Fruit fly (Drosophila melanogaster): ENCODE measurements around the gene CG4194.

CG4194 gene

dm6 chrX:2068292-2068691, at the start of gene CG4194:
Gene CG4194, plus strand, starts transcription at chrX:2068592.
- no peak for TF ChIP-seq HLH106 (tag; optimal IDR thresholded peaks at IDR 0.05)
- no peak for TF ChIP-seq pan (optimal IDR thresholded peaks at IDR 0.05)
- TF ChIP-seq sv (GFP tag; optimal IDR thresholded peaks at IDR 0.05): no peak
- no peak for TF ChIP-seq Myc (optimal IDR thresholded peaks at IDR 0.05)
- no peak for TF ChIP-seq foxo (GFP tag; optimal IDR thresholded peaks at IDR 0.05)
- TF ChIP-seq rgr (GFP tag; optimal IDR thresholded peaks at IDR 0.05): no peak
- TF ChIP-seq Dfd (GFP tag; optimal IDR thresholded peaks at IDR 0.05): no peak
- TF ChIP-seq h (GFP tag; optimal IDR thresholded peaks at IDR 0.05): no peak
- no peak for TF ChIP-seq Rel (GFP tag; optimal IDR thresholded peaks at IDR 0.05)
- TF ChIP-seq Rel (tag; optimal IDR thresholded peaks at IDR 0.05): no peak
- no peak for TF ChIP-seq jim (GFP tag; optimal IDR thresholded peaks at IDR 0.05)
- no peak for TF ChIP-seq Abd-B (GFP tag; optimal IDR thresholded peaks at IDR 0.05)
- no peak for TF ChIP-seq dmrt93B (GFP tag; optimal IDR thresholded peaks at IDR 0.05)

DNA sequence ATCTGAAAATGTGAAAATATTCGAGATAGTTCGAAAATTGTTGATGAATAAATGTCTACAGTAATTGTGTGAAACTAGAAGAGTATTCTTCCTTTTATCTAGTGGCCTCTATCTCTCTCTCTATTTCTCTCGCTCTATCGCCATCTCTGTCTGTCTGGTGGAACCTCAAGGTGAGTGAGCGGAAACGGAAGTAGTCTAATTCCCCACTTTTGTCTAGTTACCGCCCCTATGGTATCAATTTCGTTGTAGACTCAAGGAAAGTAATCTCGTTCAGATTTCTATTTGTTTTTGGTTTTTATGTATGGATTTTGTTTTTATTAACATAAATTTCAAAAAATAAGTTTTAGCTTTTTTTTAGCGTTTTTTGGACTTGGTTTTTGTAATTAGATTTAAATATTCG, 43.6 kb upstream of the CG4194 start:
- TF ChIP-seq sage (GFP tag; optimal IDR thresholded peaks at IDR 0.05) (no peak), OdsH (GFP tag; optimal IDR thresholded peaks at IDR 0.05) (no peak), Abd-B (GFP tag; optimal IDR thresholded peaks at IDR 0.05) (no peak), h (GFP tag; optimal IDR thresholded peaks at IDR 0.05) (no peak), Mio (GFP tag; optimal IDR thresholded peaks at IDR 0.05) (no peak), Hr78 (GFP tag; optimal IDR thresholded peaks at IDR 0.05) (no peak), Dif (GFP tag; optimal IDR thresholded peaks at IDR 0.05; ENCODE audit: partially characterized antibody) (no peak), dsf (GFP tag; optimal IDR thresholded peaks at IDR 0.05; ENCODE audit: borderline replicate concordance) (no peak), foxo (GFP tag; optimal IDR thresholded peaks at IDR 0.05) (no peak), Dfd (GFP tag; optimal IDR thresholded peaks at IDR 0.05) (no peak), GATAd (GFP tag; optimal IDR thresholded peaks at IDR 0.05) (no peak), fru (GFP tag; optimal IDR thresholded peaks at IDR 0.05) (no peak), Myc (optimal IDR thresholded peaks at IDR 0.05) (no peak)

DNA sequence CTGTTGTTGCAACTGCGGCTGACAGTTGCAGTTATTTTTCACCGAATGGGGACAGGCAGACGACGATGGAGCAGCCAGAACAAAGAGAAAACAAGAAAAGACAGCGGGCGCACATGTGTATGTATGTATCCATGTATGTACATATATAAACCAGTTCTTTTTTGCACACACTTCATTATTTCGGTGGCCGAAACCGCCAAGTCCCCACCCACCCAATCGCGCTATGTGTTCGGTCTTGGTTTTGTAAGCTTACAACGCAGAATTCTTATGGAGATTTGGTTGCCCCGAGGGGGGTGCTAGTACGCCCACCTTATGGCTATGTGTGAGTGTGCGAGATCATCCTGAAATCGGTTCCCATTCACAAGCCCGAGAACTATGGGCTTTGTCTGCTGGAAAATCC, 37.1 kb upstream of the CG4194 start:
- TF ChIP-seq woc (GFP tag; optimal IDR thresholded peaks at IDR 0.05) (no peak), Hr83 (GFP tag; optimal IDR thresholded peaks at IDR 0.05; ENCODE audit: poor library complexity, severe bottlenecking) (no peak), ey (GFP tag; optimal IDR thresholded peaks at IDR 0.05) (no peak), psq (GFP tag; optimal IDR thresholded peaks at IDR 0.05) (no peak)

DNA sequence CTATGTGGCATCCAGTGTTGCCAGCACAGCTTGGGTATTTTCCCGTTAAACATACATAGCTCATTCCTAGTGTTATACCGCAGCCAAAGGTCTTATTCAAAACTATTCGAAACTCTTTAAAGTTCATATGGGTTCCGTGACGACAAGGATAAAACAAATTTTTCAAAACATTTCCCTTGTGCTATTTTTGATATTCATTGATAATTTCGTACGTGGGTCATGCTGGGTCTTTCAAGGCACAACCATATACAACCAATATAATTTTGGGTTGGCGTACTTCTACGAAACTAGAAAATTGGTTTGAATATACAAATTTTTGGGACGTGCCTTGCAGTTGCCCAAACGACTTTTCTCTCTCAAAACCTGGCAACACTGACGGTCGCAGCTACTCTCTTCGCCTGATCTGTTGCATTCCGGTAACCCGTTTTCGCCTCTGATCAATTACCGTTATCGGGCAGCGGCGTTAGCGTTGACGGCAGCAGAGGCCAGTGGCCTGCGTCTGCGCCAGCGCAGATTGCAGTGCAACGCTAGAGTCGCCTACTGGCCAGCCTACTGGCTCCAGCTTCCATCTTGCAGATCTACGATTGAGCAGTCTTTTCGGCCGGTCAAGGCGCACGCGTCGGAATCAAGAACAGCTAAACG, 36.1 kb upstream of the CG4194 start:
- TF ChIP-seq rgr (GFP tag; optimal IDR thresholded peaks at IDR 0.05) (no peak), brk (GFP tag; optimal IDR thresholded peaks at IDR 0.05) (no peak), foxo (GFP tag; optimal IDR thresholded peaks at IDR 0.05) (no peak), pan (optimal IDR thresholded peaks at IDR 0.05) (no peak), psq (GFP tag; optimal IDR thresholded peaks at IDR 0.05) (no peak), jim (GFP tag; optimal IDR thresholded peaks at IDR 0.05) (no peak), Vsx2 (GFP tag; optimal IDR thresholded peaks at IDR 0.05; ENCODE audit: partially characterized antibody) (no peak), lola (GFP tag; optimal IDR thresholded peaks at IDR 0.05) (no peak), OdsH (GFP tag; optimal IDR thresholded peaks at IDR 0.05) (no peak), usp (GFP tag; optimal IDR thresholded peaks at IDR 0.05) (no peak), fru (GFP tag; optimal IDR thresholded peaks at IDR 0.05) (no peak)

DNA sequence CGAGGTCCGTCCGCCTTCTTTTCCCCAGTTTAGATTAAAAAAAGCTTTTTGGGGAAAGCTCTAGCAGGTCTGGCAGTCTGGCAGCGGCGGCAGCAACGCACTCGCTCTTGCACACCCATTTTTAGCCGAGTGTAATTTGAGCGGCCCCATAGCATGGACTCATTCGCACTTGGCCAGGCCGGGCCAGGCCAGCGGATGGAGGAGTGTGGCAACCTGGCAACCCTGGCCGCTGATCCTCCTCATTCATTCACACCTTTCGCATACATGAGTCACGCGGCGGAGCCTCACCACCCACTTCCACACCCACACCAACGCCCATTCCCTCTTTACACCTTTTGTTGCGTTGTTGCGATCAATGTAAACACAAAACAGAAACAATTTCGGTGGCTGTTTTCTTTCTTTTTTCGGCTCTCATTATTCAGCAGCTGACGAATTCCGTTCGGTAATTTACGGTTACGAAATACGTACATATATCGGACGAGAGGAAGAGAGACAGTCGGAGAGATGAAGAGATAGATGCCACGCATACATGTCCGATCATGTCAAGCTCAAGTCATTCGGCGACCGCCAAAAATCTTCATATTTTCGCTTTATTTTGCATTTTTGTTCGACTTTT, 35.5 kb upstream of the CG4194 start:
- TF ChIP-seq psq (GFP tag; optimal IDR thresholded peaks at IDR 0.05): peak; percentile 7
- peak; percentile 16 for TF ChIP-seq br (GFP tag; optimal IDR thresholded peaks at IDR 0.05)
- no peak for TF ChIP-seq Rel (GFP tag; optimal IDR thresholded peaks at IDR 0.05)
- TF ChIP-seq Rel (tag; optimal IDR thresholded peaks at IDR 0.05): peak; percentile 2
- TF ChIP-seq ey (GFP tag; optimal IDR thresholded peaks at IDR 0.05): no peak

dm6 chrX:2036383-2036782, 32.0 kb upstream of the CG4194 start:
- TF ChIP-seq Rel (GFP tag; optimal IDR thresholded peaks at IDR 0.05) (no peak), Rel (tag; optimal IDR thresholded peaks at IDR 0.05) (no peak), Abd-B (GFP tag; optimal IDR thresholded peaks at IDR 0.05) (no peak), CG9705 (GFP tag; optimal IDR thresholded peaks at IDR 0.05) (no peak), N (GFP tag; optimal IDR thresholded peaks at IDR 0.05) (no peak), rgr (GFP tag; optimal IDR thresholded peaks at IDR 0.05) (no peak), sage (GFP tag; optimal IDR thresholded peaks at IDR 0.05) (no peak), GATAd (GFP tag; optimal IDR thresholded peaks at IDR 0.05) (no peak), dsf (GFP tag; optimal IDR thresholded peaks at IDR 0.05; ENCODE audit: borderline replicate concordance) (no peak), Dfd (GFP tag; optimal IDR thresholded peaks at IDR 0.05) (no peak), Hnf4 (GFP tag; optimal IDR thresholded peaks at IDR 0.05) (no peak), brk (GFP tag; optimal IDR thresholded peaks at IDR 0.05) (no peak), sv (GFP tag; optimal IDR thresholded peaks at IDR 0.05) (no peak)

Data from whole organism, wandering third instar larva.